Worm (Caenorhabditis elegans) whole organism, midembryonic: ENCODE measurements around the gene T14G8.3.

ENCODE experiments used
- T22C8.4 ChIP-seq: fragments of 200-800 bp; sonication (Bioruptor generic); IDR thresholded peaks from 2 replicates; pipeline ENCODE4 v1.3.6; 2022; ENCODE audit warnings: missing genetic modification characterization, missing compliant biosample characterization
- cog-1 ChIP-seq: sonication (generic microtip); optimal IDR thresholded peaks from 2 replicates; lab custom pipeline; 2016; ENCODE audit warnings: missing genetic modification characterization, missing compliant biosample characterization
- flt-1 ChIP-seq: fragments of 200-800 bp; sonication (Bioruptor generic); IDR thresholded peaks from 2 replicates; pipeline ENCODE4 v1.3.6; 2022; ENCODE audit warnings: missing genetic modification characterization, missing compliant biosample characterization
- klf-2 ChIP-seq: fragments of 200-800 bp; sonication (Bioruptor generic); conservative IDR thresholded peaks from 2 replicates; pipeline ENCODE4 v1.3.6; 2022; ENCODE audit warnings: missing genetic modification reagents, missing genetic modification characterization, missing compliant biosample characterization
- med-1 ChIP-seq: sonication (generic microtip); optimal IDR thresholded peaks from 2 replicates; lab custom pipeline; 2017; ENCODE audit warnings: missing genetic modification characterization, mild to moderate bottlenecking, missing compliant biosample characterization, antibody characterized with exemption, missing genetic modification reagents; ENCODE audit not compliant: insufficient read depth
- ref-1 ChIP-seq: fragments of 200-800 bp; sonication (Bioruptor generic); conservative IDR thresholded peaks from 2 replicates; pipeline ENCODE4 v1.3.6; 2022; ENCODE audit warnings: missing genetic modification reagents, missing genetic modification characterization, missing compliant biosample characterization
- tab-1 ChIP-seq: fragments of 200-800 bp; sonication (Bioruptor generic); IDR thresholded peaks from 2 replicates; pipeline ENCODE4 v1.3.6; 2022; ENCODE audit warnings: missing genetic modification characterization, missing compliant biosample characterization
- ztf-23 ChIP-seq: fragments of 200-800 bp; sonication (Bioruptor generic); IDR thresholded peaks from 2 replicates; pipeline ENCODE4 v1.3.6; 2022; ENCODE audit warnings: missing genetic modification reagents, missing genetic modification characterization, missing compliant biosample characterization
- ztf-29 ChIP-seq: fragments of 200-800 bp; sonication (Bioruptor generic); IDR thresholded peaks from 2 replicates; pipeline ENCODE4 v1.3.6; 2022; ENCODE audit warnings: missing genetic modification reagents, missing genetic modification characterization, missing compliant biosample characterization

T14G8.3 gene

ce11 chrX:12862509-12862908, 1.5 kb downstream of the T14G8.3 start, which contains the start of gene T14G8.6:
Gene T14G8.6 (minus strand): TSS chrX:12862846.
- TF ChIP-seq ztf-23 (GFP tag; lab: Robert Waterston, UW) (no peak), cog-1 (tag; lab: Kevin White, UChicago) (no peak), flt-1 (GFP tag; lab: Robert Waterston, UW) (no peak), T22C8.4 (no peak), med-1 (GFP tag; lab: Kevin White, UChicago) (no peak), tab-1 (GFP tag; lab: Robert Waterston, UW) (no peak), ref-1 (no peak), ztf-29 (GFP tag; lab: Robert Waterston, UW) (no peak), klf-2 (GFP tag; lab: Robert Waterston, UW) (no peak)

- no peak for TF ChIP-seq klf-2 (GFP tag; lab: Robert Waterston, UW)
- no peak for TF ChIP-seq cog-1 (tag; lab: Kevin White, UChicago)
- TF ChIP-seq ztf-23 (GFP tag; lab: Robert Waterston, UW) = no peak
- TF ChIP-seq ref-1 = no peak
- TF ChIP-seq tab-1 (GFP tag; lab: Robert Waterston, UW) = no peak
Observed at ce11 chrX:12863262-12863661, 2.2 kb downstream of the T14G8.3 start.

DNA sequence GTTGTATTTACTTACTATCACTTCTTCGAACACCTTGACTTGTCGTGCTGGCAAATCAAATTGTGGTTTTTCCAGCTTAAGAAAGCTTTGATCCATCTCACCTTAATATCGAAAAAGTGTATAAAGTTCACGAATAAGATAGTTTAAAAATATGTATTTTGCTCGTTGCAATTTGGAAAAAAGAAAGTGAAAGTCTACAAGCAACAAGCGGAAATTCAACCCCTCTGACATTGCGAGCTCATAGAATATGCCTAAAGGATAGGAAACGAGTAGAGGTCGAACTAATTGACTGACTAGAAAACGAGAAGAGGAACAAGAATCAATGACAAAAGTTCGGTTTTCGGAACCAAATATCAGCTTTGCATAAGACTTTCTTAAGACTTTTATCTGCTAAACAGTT, 2.8 kb downstream of the T14G8.3 start, which contains the start of gene T14G8.4:
T14G8.4 (minus strand) TSS at position 101 of the 400 bp plus-strand sequence.
- no peak for TF ChIP-seq ztf-23 (GFP tag; lab: Robert Waterston, UW)
- no peak for TF ChIP-seq klf-2 (GFP tag; lab: Robert Waterston, UW)
- no peak for TF ChIP-seq med-1 (GFP tag; lab: Kevin White, UChicago)
- TF ChIP-seq T22C8.4 = no peak
- TF ChIP-seq ref-1 = no peak
- no peak for TF ChIP-seq ztf-29 (GFP tag; lab: Robert Waterston, UW)
- no peak for TF ChIP-seq flt-1 (GFP tag; lab: Robert Waterston, UW)
- no peak for TF ChIP-seq cog-1 (tag; lab: Kevin White, UChicago)
- TF ChIP-seq tab-1 (GFP tag; lab: Robert Waterston, UW) = no peak

- no peak for TF ChIP-seq ref-1
- TF ChIP-seq cog-1 (tag; lab: Kevin White, UChicago) = no peak
- no peak for TF ChIP-seq tab-1 (GFP tag; lab: Robert Waterston, UW)
Observed at ce11 chrX:12869412-12869811, 8.4 kb downstream of the T14G8.3 start.

- TF ChIP-seq klf-2 (GFP tag; lab: Robert Waterston, UW) (no peak), T22C8.4 (no peak), cog-1 (tag; lab: Kevin White, UChicago) (no peak), ref-1 (no peak), tab-1 (GFP tag; lab: Robert Waterston, UW) (no peak), flt-1 (GFP tag; lab: Robert Waterston, UW) (no peak), ztf-23 (GFP tag; lab: Robert Waterston, UW) (no peak), med-1 (GFP tag; lab: Kevin White, UChicago) (no peak)
Observed at ce11 chrX:12869827-12870394, 8.9 kb downstream of the T14G8.3 start.

DNA sequence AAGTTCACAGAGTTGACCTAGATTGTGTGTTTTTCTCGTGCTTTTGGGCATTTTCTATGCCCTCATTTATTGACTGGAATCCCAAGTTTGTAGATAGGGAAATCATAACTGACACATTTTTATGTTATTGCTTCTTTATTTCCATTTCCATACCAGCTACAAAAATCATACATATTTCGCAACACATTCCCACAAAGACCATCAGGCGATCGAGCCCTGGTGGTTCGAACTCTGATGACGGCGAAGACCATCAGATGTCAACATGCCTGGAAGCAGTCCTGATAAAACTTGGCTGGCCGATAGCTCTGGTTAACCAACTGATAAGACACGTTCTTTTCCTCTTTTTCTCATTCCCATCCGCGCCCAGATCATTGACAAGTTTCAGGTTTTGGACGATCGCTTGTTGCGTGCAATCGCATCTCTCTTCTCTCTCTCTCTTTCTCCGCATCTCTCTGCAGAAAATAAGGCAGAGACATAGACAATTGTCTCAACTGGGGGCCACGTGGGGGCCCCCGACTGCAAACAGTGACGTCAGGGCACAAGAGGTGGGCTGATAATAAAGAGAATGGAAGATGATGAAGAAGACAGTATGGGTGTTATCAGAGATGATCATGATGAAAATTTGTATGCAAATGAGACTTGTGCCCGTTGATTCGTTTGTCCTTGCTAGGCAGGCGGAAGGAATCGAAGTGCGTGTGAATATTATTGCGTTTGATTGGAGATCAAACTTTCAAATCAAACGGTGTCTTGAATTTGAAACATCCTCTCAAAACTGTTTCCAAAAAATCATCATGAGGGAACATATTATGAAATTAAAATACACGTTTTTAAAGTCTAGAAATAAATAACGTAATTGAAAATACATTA, 11.2 kb downstream of the T14G8.3 start:
- no peak for TF ChIP-seq ztf-23 (GFP tag; lab: Robert Waterston, UW)
- no peak for TF ChIP-seq ztf-29 (GFP tag; lab: Robert Waterston, UW)
- TF ChIP-seq med-1 (GFP tag; lab: Kevin White, UChicago) = no peak
- TF ChIP-seq klf-2 (GFP tag; lab: Robert Waterston, UW) = no peak
- TF ChIP-seq flt-1 (GFP tag; lab: Robert Waterston, UW) = no peak
- TF ChIP-seq ref-1 = no peak

ce11 chrX:12873688-12874364, 12.8 kb downstream of the T14G8.3 start:
- no peak for TF ChIP-seq ztf-29 (GFP tag; lab: Robert Waterston, UW)
- TF ChIP-seq cog-1 (tag; lab: Kevin White, UChicago) = no peak
- TF ChIP-seq T22C8.4 = no peak
- no peak for TF ChIP-seq ref-1
- no peak for TF ChIP-seq ztf-23 (GFP tag; lab: Robert Waterston, UW)
- no peak for TF ChIP-seq tab-1 (GFP tag; lab: Robert Waterston, UW)
- no peak for TF ChIP-seq med-1 (GFP tag; lab: Kevin White, UChicago)
- no peak for TF ChIP-seq klf-2 (GFP tag; lab: Robert Waterston, UW)
- no peak for TF ChIP-seq flt-1 (GFP tag; lab: Robert Waterston, UW)

- TF ChIP-seq ztf-29 (GFP tag; lab: Robert Waterston, UW) (no peak), ref-1 (no peak), med-1 (GFP tag; lab: Kevin White, UChicago) (no peak), klf-2 (GFP tag; lab: Robert Waterston, UW) (no peak), T22C8.4 (no peak), ztf-23 (GFP tag; lab: Robert Waterston, UW) (no peak), flt-1 (GFP tag; lab: Robert Waterston, UW) (no peak), cog-1 (tag; lab: Kevin White, UChicago) (no peak), tab-1 (GFP tag; lab: Robert Waterston, UW) (no peak)
Observed at ce11 chrX:12874798-12875342, 13.8 kb downstream of the T14G8.3 start.

- TF ChIP-seq cog-1 (tag; lab: Kevin White, UChicago) (no peak), ztf-23 (GFP tag; lab: Robert Waterston, UW) (no peak), ztf-29 (GFP tag; lab: Robert Waterston, UW) (no peak), tab-1 (GFP tag; lab: Robert Waterston, UW) (no peak), flt-1 (GFP tag; lab: Robert Waterston, UW) (no peak)
Observed at ce11 chrX:12875649-12876048, 14.6 kb downstream of the T14G8.3 start.
